Worm (Caenorhabditis elegans) whole organism, late embryonic: ENCODE data around the gene sre-50.

ENCODE experiments used
- ama-1 ChIP-seq: fragments of 150-350 bp; optimal IDR thresholded peaks from 2 replicates; lab custom pipeline; 2014
- nfya-1 ChIP-seq: sonication (generic microtip); optimal IDR thresholded peaks from 2 replicates; lab custom pipeline; 2017; ENCODE audit warnings: missing genetic modification characterization, mild to moderate bottlenecking, missing compliant biosample characterization, antibody characterized with exemption, moderate library complexity
- unc-86 ChIP-seq: sonication (generic microtip); optimal IDR thresholded peaks from 2 replicates; lab custom pipeline; 2016; ENCODE audit warnings: missing genetic modification characterization, missing compliant biosample characterization

DNA sequence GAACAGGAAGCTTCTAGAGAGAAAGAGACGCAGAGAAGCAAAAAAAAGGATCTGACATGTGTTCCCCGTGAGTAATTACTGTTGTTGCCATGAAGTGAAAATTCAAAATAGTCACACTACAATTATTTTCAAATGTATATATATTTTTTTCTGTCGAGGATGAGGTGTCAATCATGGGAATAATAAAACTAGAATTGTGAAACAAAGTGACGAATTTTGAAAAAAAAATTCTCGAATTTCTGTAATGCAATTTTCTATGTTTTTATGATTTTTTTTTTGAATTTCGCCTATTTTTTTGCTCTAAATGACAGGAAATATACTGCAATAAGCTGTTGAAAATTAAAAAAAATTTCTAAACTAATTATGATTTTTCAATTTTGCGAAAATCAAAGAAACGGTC, 49.8 kb downstream of the sre-50 start:
- TF ChIP-seq unc-86 (tag; lab: Kevin White, UChicago) (no peak), nfya-1 (tag; lab: Kevin White, UChicago) (no peak), ama-1 (lab: Kevin White, UChicago) (no peak)
